Fruit fly (Drosophila melanogaster) S2 (cell line): ENCODE results near the gene CG31224.

ENCODE experiments used
- CG8478 ChIP-seq: fragments of >200 bp; optimal IDR thresholded peaks from 2 replicates; lab custom pipeline; 2018
- CTCF ChIP-seq, 2 experiments: fragments of >200 bp; optimal IDR thresholded peaks; 2 replicates each; lab custom pipeline; 2018

- TF ChIP-seq CTCF (optimal IDR thresholded peaks at IDR 0.05; lab: Kevin White, UChicago) (no peak), CG8478 (lab: Kevin White, UChicago) (no peak)
Observed at dm6 chr3R:18703514-18703913, 44.4 kb upstream of the CG31224 start.
